Fruit fly (Drosophila melanogaster) whole organism, wandering third instar larva: ENCODE data around the gene LysD.

Source experiments
- CG32264 ChIP-seq: fragments of 200-800 bp; sonication (Bioruptor generic); optimal IDR thresholded peaks from 2 replicates; lab custom pipeline; 2016; ENCODE audit warnings: missing biosample characterization, missing genetic modification characterization
- CG9705 ChIP-seq: fragments of 200-800 bp; sonication (Bioruptor generic); optimal IDR thresholded peaks from 2 replicates; lab custom pipeline; 2018; ENCODE audit warnings: missing biosample characterization, mild to moderate bottlenecking, missing genetic modification characterization
- CrebA ChIP-seq: fragments of 200-800 bp; sonication (Bioruptor generic); optimal IDR thresholded peaks from 2 replicates; lab custom pipeline; 2016; ENCODE audit warnings: missing biosample characterization, mild to moderate bottlenecking, missing genetic modification characterization, borderline replicate concordance
- Dfd ChIP-seq: fragments of >200 bp; optimal IDR thresholded peaks from 2 replicates; lab custom pipeline; 2017; ENCODE audit warnings: missing biosample characterization, missing genetic modification characterization
- Dif ChIP-seq: fragments of 200-275, 200-300 bp; sonication (Bioruptor generic); optimal IDR thresholded peaks from 2 replicates; lab custom pipeline; 2018; ENCODE audit warnings: missing biosample characterization, missing genetic modification characterization; ENCODE audit not compliant: partially characterized antibody
- Hr78 ChIP-seq: fragments of >200 bp; optimal IDR thresholded peaks from 2 replicates; lab custom pipeline; 2017; ENCODE audit warnings: missing biosample characterization, missing genetic modification characterization
- Hr83 ChIP-seq: fragments of 200-300 bp; sonication (Bioruptor generic); optimal IDR thresholded peaks from 2 replicates; lab custom pipeline; 2016; ENCODE audit warnings: missing biosample characterization, mild to moderate bottlenecking, missing genetic modification characterization, moderate library complexity; ENCODE audit not compliant: poor library complexity, severe bottlenecking
- Jra ChIP-seq: sonication (Bioruptor generic); optimal IDR thresholded peaks from 2 replicates; lab custom pipeline; 2016; ENCODE audit warnings: missing biosample characterization, missing genetic modification characterization
- Mio ChIP-seq: sonication (Bioruptor generic); optimal IDR thresholded peaks from 2 replicates; lab custom pipeline; 2016; ENCODE audit warnings: missing biosample characterization, missing genetic modification characterization
- Myc ChIP-seq: fragments of >200 bp; optimal IDR thresholded peaks from 2 replicates; lab custom pipeline; 2017
- N ChIP-seq: fragments of >200 bp; optimal IDR thresholded peaks from 2 replicates; lab custom pipeline; 2018; ENCODE audit warnings: missing biosample characterization, missing external identifiers, missing genetic modification characterization
- OdsH ChIP-seq: fragments of 200-800 bp; sonication (Bioruptor generic); optimal IDR thresholded peaks from 2 replicates; lab custom pipeline; 2016; ENCODE audit warnings: missing biosample characterization, mild to moderate bottlenecking, missing genetic modification characterization
- Rel ChIP-seq, 2 experiments: fragments of 200-800 bp; sonication (Bioruptor generic) in 1 of 2; optimal IDR thresholded peaks; 2 replicates in 1 of 2; 3 replicates in 1 of 2; lab custom pipeline; 2016 to 2019; ENCODE audit warnings: mild to moderate bottlenecking in 2 of 2, missing biosample characterization in 2 of 2, missing genetic modification characterization in 2 of 2, moderate library complexity in 1 of 2
- br ChIP-seq: fragments of 200-800 bp; sonication (Bioruptor generic); optimal IDR thresholded peaks from 2 replicates; lab custom pipeline; 2016; ENCODE audit warnings: missing biosample characterization, missing genetic modification characterization
- dl ChIP-seq, 2 experiments: fragments of 175-275, 200-275 bp in 1 of 2; fragments of 200-275 bp in 1 of 2; sonication (Bioruptor generic); optimal IDR thresholded peaks; lab custom pipeline; 2018; ENCODE audit warnings: mild to moderate bottlenecking in 2 of 2, missing biosample characterization in 2 of 2, missing genetic modification characterization in 2 of 2, moderate library complexity in 2 of 2; ENCODE audit not compliant: partially characterized antibody in 2 of 2, insufficient read depth in 1 of 2
- dsf ChIP-seq: sonication (Bioruptor generic); optimal IDR thresholded peaks from 2 replicates; lab custom pipeline; 2016; ENCODE audit warnings: missing biosample characterization, missing genetic modification characterization, borderline replicate concordance
- ey ChIP-seq: fragments of 200-800 bp; sonication (Bioruptor generic); optimal IDR thresholded peaks from 2 replicates; lab custom pipeline; 2016; ENCODE audit warnings: missing biosample characterization, missing genetic modification characterization
- foxo ChIP-seq, 2 experiments: fragments of 200-800 bp; sonication (Bioruptor generic); optimal IDR thresholded peaks; 2 replicates in 1 of 2; 3 replicates in 1 of 2; lab custom pipeline; 2016 to 2017; ENCODE audit warnings: missing biosample characterization in 2 of 2, missing genetic modification characterization in 2 of 2
- fru ChIP-seq: fragments of 200-800 bp; sonication (Bioruptor generic); optimal IDR thresholded peaks from 3 replicates; lab custom pipeline; 2016; ENCODE audit warnings: missing biosample characterization, mild to moderate bottlenecking, missing genetic modification characterization
- h ChIP-seq: fragments of 200-800 bp; sonication (Bioruptor generic); optimal IDR thresholded peaks from 3 replicates; lab custom pipeline; 2016; ENCODE audit warnings: missing biosample characterization, mild to moderate bottlenecking, missing genetic modification characterization
- lola ChIP-seq: fragments of >200 bp; optimal IDR thresholded peaks from 2 replicates; lab custom pipeline; 2017; ENCODE audit warnings: missing biosample characterization, missing genetic modification characterization
- pan ChIP-seq: fragments of >200 bp; optimal IDR thresholded peaks from 2 replicates; lab custom pipeline; 2017
- psq ChIP-seq: fragments of 200-800 bp; sonication (Bioruptor generic); optimal IDR thresholded peaks from 3 replicates; lab custom pipeline; 2017; ENCODE audit warnings: missing biosample characterization, mild to moderate bottlenecking, missing genetic modification characterization, moderate library complexity
- rgr ChIP-seq: fragments of 200-800 bp; sonication (Bioruptor generic); optimal IDR thresholded peaks from 3 replicates; lab custom pipeline; 2016; ENCODE audit warnings: missing biosample characterization, mild to moderate bottlenecking, missing genetic modification characterization
- sage ChIP-seq: fragments of 200-800 bp; sonication (Bioruptor generic); optimal IDR thresholded peaks from 2 replicates; lab custom pipeline; 2016; ENCODE audit warnings: missing biosample characterization, mild to moderate bottlenecking, missing genetic modification characterization
- tai ChIP-seq: sonication (Bioruptor generic); optimal IDR thresholded peaks from 2 replicates; lab custom pipeline; 2016; ENCODE audit warnings: missing biosample characterization, missing genetic modification characterization
- usp ChIP-seq: fragments of >200 bp; optimal IDR thresholded peaks from 2 replicates; lab custom pipeline; 2017; ENCODE audit warnings: missing biosample characterization, missing genetic modification characterization
- woc ChIP-seq: sonication (Bioruptor generic); optimal IDR thresholded peaks from 2 replicates; lab custom pipeline; 2016; ENCODE audit warnings: missing biosample characterization, mild to moderate bottlenecking, missing genetic modification characterization

The LysD gene

DNA sequence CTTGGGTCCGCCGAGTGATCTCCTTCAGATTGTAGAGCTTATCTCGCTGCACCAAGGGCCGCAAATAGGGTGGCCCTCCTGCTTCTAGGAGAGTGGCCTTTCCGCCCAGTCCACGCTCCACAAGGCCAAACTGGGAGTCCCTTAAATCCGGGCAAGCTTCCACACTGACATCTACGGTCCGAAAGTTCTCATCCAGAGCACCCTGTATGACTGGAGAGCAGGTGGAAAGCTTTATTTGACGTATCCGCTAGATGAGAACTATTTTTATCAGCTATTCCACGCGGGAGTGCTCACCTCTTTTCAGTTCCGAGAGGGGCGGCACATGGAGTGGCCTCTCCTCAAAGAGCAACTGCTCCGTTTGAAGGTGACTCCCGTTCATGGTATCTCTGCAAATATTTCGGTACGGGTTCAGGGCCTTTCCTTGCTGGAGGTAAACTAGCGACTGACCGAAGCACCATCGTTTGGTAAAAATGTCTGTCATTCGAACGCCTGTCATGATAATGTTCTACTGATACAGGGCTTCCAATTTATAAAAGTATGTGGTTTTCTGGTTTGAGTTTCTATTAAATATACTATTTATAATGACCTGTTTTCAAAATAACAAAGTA, 8.3 kb downstream of the LysD start, which contains the start of gene meep:
TSS of gene meep (minus strand) at position 449 of the 608 bp plus-strand sequence.
- TF ChIP-seq pan (lab: Kevin White, UChicago), result no peak
- TF ChIP-seq N (GFP tag; lab: Kevin White, UChicago), result no peak

DNA sequence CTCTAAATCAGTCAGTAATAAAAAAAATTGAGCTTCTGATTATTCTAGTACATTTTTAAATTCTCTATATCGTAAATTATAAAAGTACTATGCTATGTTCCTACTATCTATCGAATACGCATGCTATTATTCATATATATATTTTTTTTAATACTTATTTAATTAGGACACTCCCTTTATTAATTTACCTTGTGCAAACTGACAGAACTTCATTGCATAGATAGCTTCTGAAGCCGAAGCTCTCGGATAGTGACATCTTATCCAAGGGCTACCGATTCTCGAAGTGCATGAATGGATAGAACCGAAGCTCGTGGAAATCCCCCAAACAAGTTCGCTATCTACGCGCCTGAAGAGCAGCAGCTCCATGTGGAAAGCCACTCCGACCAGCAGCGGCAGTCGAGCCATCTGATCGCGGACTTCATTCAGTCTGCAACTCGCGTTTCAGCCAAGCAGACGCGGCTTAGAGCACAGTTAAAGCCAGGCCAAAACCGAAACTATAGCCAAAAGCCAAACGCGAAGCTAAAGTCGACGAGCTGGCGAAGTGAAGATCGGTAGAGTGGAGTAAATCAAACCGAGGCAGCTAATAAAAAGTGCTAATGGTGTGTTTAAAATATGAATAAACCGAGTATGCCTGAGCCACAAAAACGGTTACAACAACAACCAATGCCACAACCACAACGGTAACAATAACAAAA, 10.5 kb downstream of the LysD start, which contains the start of gene mwh:
TSS of gene mwh (plus strand) at position 430 of the 695 bp plus-strand sequence.
- TF ChIP-seq Dif (GFP tag; lab: Kevin White, UChicago) (no peak), Myc (lab: Kevin White, UChicago) (no peak), lola (GFP tag; lab: Kevin White, UChicago) (no peak), tai (no peak), foxo (GFP tag; optimal IDR thresholded peaks at IDR 0.05; lab: Kevin White, UChicago) (no peak), dl (GFP tag; optimal IDR thresholded peaks at IDR 0.05; lab: Kevin White, UChicago; ENCODE audit: insufficient read depth in 1 of 2, partially characterized antibody in 2 of 2) (no peak), Rel (GFP tag; optimal IDR thresholded peaks at IDR 0.05; lab: Kevin White, UChicago) (no peak), Rel (tag; optimal IDR thresholded peaks at IDR 0.05; lab: Kevin White, UChicago) (no peak), OdsH (GFP tag; lab: Kevin White, UChicago) (no peak), Jra (no peak), Hr78 (GFP tag; lab: Kevin White, UChicago) (no peak), CrebA (GFP tag; lab: Kevin White, UChicago) (no peak), Dfd (GFP tag; lab: Kevin White, UChicago) (no peak), rgr (no peak), ey (GFP tag; lab: Kevin White, UChicago) (no peak), Mio (no peak), pan (lab: Kevin White, UChicago) (no peak), usp (GFP tag; lab: Kevin White, UChicago) (no peak)

DNA sequence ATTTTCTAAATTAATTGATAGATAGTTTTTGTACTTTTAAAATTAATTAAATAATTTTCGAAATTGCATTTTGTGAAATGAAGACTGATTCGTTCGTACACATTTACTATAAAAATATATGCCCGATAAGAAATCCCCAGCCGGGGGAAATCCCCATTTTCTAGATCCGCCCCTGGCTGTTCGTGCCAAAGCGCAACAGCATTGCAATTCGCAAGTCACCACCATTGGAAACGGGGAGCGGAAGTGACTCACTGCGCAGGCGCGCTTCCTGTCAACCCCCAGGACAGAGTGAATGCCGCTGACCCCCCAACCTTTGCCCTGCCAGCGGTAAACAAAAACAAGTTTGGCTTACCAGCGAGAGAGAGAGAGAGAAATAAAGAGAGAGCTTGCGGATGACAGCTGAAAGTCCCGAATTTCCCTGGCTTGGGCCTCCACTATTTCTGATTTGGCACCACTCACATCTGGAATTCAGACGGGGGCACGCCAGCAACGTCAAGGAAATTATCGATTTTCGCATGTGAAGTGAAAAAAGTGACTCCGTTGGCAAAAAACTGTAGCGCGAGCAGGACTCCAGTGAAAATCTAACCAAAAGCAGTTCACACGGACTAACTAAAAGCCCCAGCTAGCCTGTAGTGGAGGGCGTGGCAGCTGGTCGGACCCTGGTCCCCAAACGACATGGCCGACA, 15.0 kb downstream of the LysD start, which contains the start of gene Aplip1:
TSS of gene Aplip1 (plus strand) at position 450 of the 685 bp plus-strand sequence.
- no peak for TF ChIP-seq woc (GFP tag; lab: Kevin White, UChicago)
- TF ChIP-seq dsf (GFP tag; lab: Kevin White, UChicago), result no peak
- no peak for TF ChIP-seq Dfd (GFP tag; lab: Kevin White, UChicago)
- no peak for TF ChIP-seq dl (GFP tag; optimal IDR thresholded peaks at IDR 0.05; lab: Kevin White, UChicago; ENCODE audit: insufficient read depth in 1 of 2, partially characterized antibody in 2 of 2)
- TF ChIP-seq psq (GFP tag; lab: Kevin White, UChicago), result no peak
- TF ChIP-seq Hr83 (GFP tag; lab: Kevin White, UChicago), result no peak
- TF ChIP-seq CG32264 (GFP tag; lab: Kevin White, UChicago), result no peak
- TF ChIP-seq Jra, result no peak
- no peak for TF ChIP-seq Dif (GFP tag; lab: Kevin White, UChicago)
- TF ChIP-seq br, result no peak
- peak in 1 of 2 experiments; percentile 15 for TF ChIP-seq foxo (GFP tag; optimal IDR thresholded peaks at IDR 0.05; lab: Kevin White, UChicago)
- no peak for TF ChIP-seq OdsH (GFP tag; lab: Kevin White, UChicago)
- TF ChIP-seq Rel (GFP tag; optimal IDR thresholded peaks at IDR 0.05; lab: Kevin White, UChicago), result no peak
- peak; percentile 72 for TF ChIP-seq Rel (tag; optimal IDR thresholded peaks at IDR 0.05; lab: Kevin White, UChicago)
- no peak for TF ChIP-seq fru (GFP tag; lab: Kevin White, UChicago)

DNA sequence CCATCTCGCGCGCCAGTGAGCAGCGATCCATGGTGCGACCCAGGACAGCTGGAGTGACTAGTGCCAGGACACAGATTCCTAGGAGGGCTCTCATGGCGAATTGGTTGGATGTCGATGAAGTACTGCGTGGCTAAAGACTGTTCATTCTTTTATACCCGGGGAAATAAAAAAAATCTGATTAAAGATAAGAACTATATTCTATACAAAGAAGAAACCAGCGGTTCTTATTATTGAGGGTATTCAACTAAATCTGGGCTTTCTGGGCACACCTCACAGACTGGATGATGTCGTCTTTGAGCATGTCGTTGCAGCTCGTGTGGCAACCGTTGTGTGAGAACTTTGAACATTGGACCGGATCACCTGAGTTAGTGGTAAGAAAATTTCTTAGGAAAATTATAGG, 15.8 kb downstream of the LysD start, which contains the start of gene LysX:
TSS of gene LysX (minus strand) at position 101 of the 400 bp plus-strand sequence.
- TF ChIP-seq lola (GFP tag; lab: Kevin White, UChicago) (no peak), rgr (no peak), Jra (no peak), Dif (GFP tag; lab: Kevin White, UChicago) (no peak), foxo (GFP tag; optimal IDR thresholded peaks at IDR 0.05; lab: Kevin White, UChicago) (no peak), Hr83 (GFP tag; lab: Kevin White, UChicago) (no peak), CG9705 (GFP tag; lab: Kevin White, UChicago) (no peak), dsf (GFP tag; lab: Kevin White, UChicago) (no peak), Myc (lab: Kevin White, UChicago) (no peak), psq (GFP tag; lab: Kevin White, UChicago) (no peak), sage (GFP tag; lab: Kevin White, UChicago) (no peak), dl (GFP tag; optimal IDR thresholded peaks at IDR 0.05; lab: Kevin White, UChicago; ENCODE audit: insufficient read depth in 1 of 2, partially characterized antibody in 2 of 2) (no peak), br (no peak), h (no peak), Hr78 (GFP tag; lab: Kevin White, UChicago) (no peak), Dfd (GFP tag; lab: Kevin White, UChicago) (no peak), OdsH (GFP tag; lab: Kevin White, UChicago) (no peak), CG32264 (GFP tag; lab: Kevin White, UChicago) (no peak)
